Fruit fly (Drosophila melanogaster): ENCODE data around the gene Tom.

DNA sequence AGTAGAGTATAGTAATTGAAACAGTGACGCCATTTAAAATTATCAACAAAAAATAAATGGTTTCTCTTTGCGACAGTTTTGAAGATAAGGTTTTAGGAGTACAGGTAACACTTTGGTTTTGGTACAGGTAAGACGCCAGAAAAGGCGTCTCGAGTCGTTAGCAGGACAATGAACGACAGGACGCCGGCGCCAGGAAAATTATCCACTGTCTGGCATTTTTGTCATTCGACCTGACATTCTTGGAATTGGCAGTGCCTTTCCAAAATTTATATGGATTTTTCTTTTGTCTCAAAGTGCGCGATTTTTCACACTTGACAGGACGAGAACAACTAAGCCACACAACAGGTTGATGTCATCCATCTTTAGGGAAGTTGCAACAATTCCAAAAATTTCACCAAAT lies 4.3 kb upstream of the Tom start:
- TF ChIP-seq Myc (optimal IDR thresholded peaks at IDR 0.05) (no peak), Sin3A (optimal IDR thresholded peaks at IDR 0.05) (no peak)
